Fruit fly (Drosophila melanogaster) whole organism, embryonic: Measurements from ENCODE around the gene CG15019.

Experiments
- CG10267 ChIP-seq: fragments of 200-800 bp; sonication (Bioruptor generic); optimal IDR thresholded peaks from 2 replicates; lab custom pipeline; 2018; ENCODE audit warnings: missing biosample characterization, mild to moderate bottlenecking, missing genetic modification characterization, moderate library complexity
- CG11504 ChIP-seq: fragments of 200-800 bp; sonication (Bioruptor generic); optimal IDR thresholded peaks from 3 replicates; lab custom pipeline; 2019; ENCODE audit warnings: missing biosample characterization, mild to moderate bottlenecking, missing genetic modification characterization, moderate library complexity
- CG12769 ChIP-seq: fragments of 200-800 bp; sonication (Bioruptor generic); optimal IDR thresholded peaks from 2 replicates; lab custom pipeline; 2019; ENCODE audit warnings: missing biosample characterization, mild to moderate bottlenecking, missing genetic modification characterization, moderate library complexity
- CG13775 ChIP-seq: fragments of 200-800 bp; sonication (Bioruptor generic); optimal IDR thresholded peaks from 3 replicates; lab custom pipeline; 2017; ENCODE audit warnings: missing biosample characterization, mild to moderate bottlenecking, missing genetic modification characterization
- CG14050 ChIP-seq: fragments of 200-800 bp; sonication (Bioruptor generic); IDR thresholded peaks from 3 replicates; pipeline ENCODE4 v1.3.6; 2022; ENCODE audit warnings: missing biosample characterization, missing genetic modification characterization
- CG15514 ChIP-seq: fragments of 200-800 bp; sonication (Bioruptor generic); optimal IDR thresholded peaks from 3 replicates; lab custom pipeline; 2017; ENCODE audit warnings: missing biosample characterization, missing genetic modification characterization, mild to moderate bottlenecking, moderate library complexity, missing genetic modification reagents
- CG16779 ChIP-seq: fragments of 200-800 bp; sonication (Bioruptor generic); IDR thresholded peaks from 2 replicates; pipeline ENCODE4 v1.3.6; 2022; ENCODE audit warnings: missing biosample characterization, missing genetic modification characterization
- CG17186 ChIP-seq: fragments of 200-800 bp; sonication (Bioruptor generic); optimal IDR thresholded peaks from 3 replicates; lab custom pipeline; 2017; ENCODE audit warnings: missing biosample characterization, missing genetic modification reagents, missing genetic modification characterization
- CG17328 ChIP-seq: fragments of 200-800 bp; sonication (Bioruptor generic); IDR thresholded peaks from 2 replicates; pipeline ENCODE4 v1.3.6; 2022; ENCODE audit warnings: missing biosample characterization, missing genetic modification characterization
- CG2120 ChIP-seq: fragments of 200-800 bp; sonication (Bioruptor generic); optimal IDR thresholded peaks from 3 replicates; lab custom pipeline; 2016; ENCODE audit warnings: missing biosample characterization, missing genetic modification characterization
- CG2129 ChIP-seq: fragments of 200-800 bp; sonication (Bioruptor generic); IDR thresholded peaks from 2 replicates; pipeline ENCODE4 v1.3.6; 2022; ENCODE audit warnings: missing biosample characterization, missing genetic modification characterization; ENCODE audit not compliant: partially characterized antibody
- CG30431 ChIP-seq: fragments of 200-800 bp; sonication (Bioruptor generic); optimal IDR thresholded peaks from 2 replicates; lab custom pipeline; 2017; ENCODE audit warnings: missing biosample characterization, missing genetic modification characterization
- CG33557 ChIP-seq: fragments of 200-800 bp; sonication (Bioruptor generic); optimal IDR thresholded peaks from 2 replicates; lab custom pipeline; 2019; ENCODE audit warnings: missing biosample characterization, mild to moderate bottlenecking, missing genetic modification characterization, moderate library complexity
- CG3726 ChIP-seq: fragments of 200-800 bp; sonication (Bioruptor generic); IDR thresholded peaks from 3 replicates; pipeline ENCODE4, ENCODE4 v1.3.6; 2022; ENCODE audit warnings: missing biosample characterization, missing genetic modification characterization
- CG4360 ChIP-seq: fragments of 200-800 bp; sonication (Bioruptor generic); IDR thresholded peaks from 2 replicates; pipeline ENCODE4 v1.3.6; 2022; ENCODE audit warnings: missing biosample characterization, missing genetic modification characterization
- CG4424 ChIP-seq: fragments of 200-800 bp; sonication (Bioruptor generic); optimal IDR thresholded peaks from 3 replicates; lab custom pipeline; 2016; ENCODE audit warnings: missing biosample characterization, missing genetic modification characterization
- CG7271 ChIP-seq: fragments of 200-800 bp; sonication (Bioruptor generic); optimal IDR thresholded peaks from 2 replicates; lab custom pipeline; 2018; ENCODE audit warnings: missing biosample characterization, mild to moderate bottlenecking, missing genetic modification characterization, moderate library complexity
- CG7372 ChIP-seq: fragments of 200-800 bp; sonication (Bioruptor generic); IDR thresholded peaks from 2 replicates; pipeline ENCODE4 v1.3.6; 2022; ENCODE audit warnings: missing biosample characterization, missing genetic modification characterization
- CG8478 ChIP-seq: fragments of >200 bp; optimal IDR thresholded peaks from 2 replicates; lab custom pipeline; 2018
- CoRest ChIP-seq: fragments of 200-800 bp; sonication (Bioruptor generic); optimal IDR thresholded peaks from 3 replicates; lab custom pipeline; 2018; ENCODE audit warnings: missing biosample characterization, mild to moderate bottlenecking, missing genetic modification characterization, moderate library complexity
- D ChIP-seq, 2 experiments: fragments of 200-800 bp in 1 of 2; fragments of >200 bp in 1 of 2; sonication (Bioruptor generic) in 1 of 2; optimal IDR thresholded peaks; 2 replicates in 1 of 2; 3 replicates in 1 of 2; lab custom pipeline; 2017; ENCODE audit warnings: mild to moderate bottlenecking in 1 of 2, missing biosample characterization in 1 of 2, missing genetic modification characterization in 1 of 2, missing genetic modification reagents in 1 of 2
- Dad ChIP-seq: fragments of 200-800 bp; sonication (Bioruptor generic); optimal IDR thresholded peaks from 3 replicates; lab custom pipeline; 2016; ENCODE audit warnings: missing biosample characterization, missing genetic modification characterization
- Dip3 ChIP-seq: fragments of 200-800 bp; sonication (Bioruptor generic); optimal IDR thresholded peaks from 3 replicates; lab custom pipeline; 2016; ENCODE audit warnings: missing biosample characterization, missing genetic modification characterization
- ERR ChIP-seq: fragments of 200-800 bp; sonication (Bioruptor generic); optimal IDR thresholded peaks from 2 replicates; lab custom pipeline; 2016; ENCODE audit warnings: missing biosample characterization, missing genetic modification characterization
- Fer1 ChIP-seq: fragments of 200-800 bp; sonication (Bioruptor generic); optimal IDR thresholded peaks from 2 replicates; lab custom pipeline; 2017; ENCODE audit warnings: missing biosample characterization, mild to moderate bottlenecking, missing genetic modification characterization
- Hr51 ChIP-seq, 2 experiments: fragments of 200-800 bp; sonication (Bioruptor generic); optimal IDR thresholded peaks; 2 replicates in 1 of 2; 3 replicates in 1 of 2; lab custom pipeline; 2016 to 2018; ENCODE audit warnings: missing biosample characterization in 2 of 2, missing genetic modification characterization in 2 of 2, mild to moderate bottlenecking in 1 of 2, moderate library complexity in 1 of 2
- NfI ChIP-seq: fragments of 200-800 bp; sonication (Bioruptor generic); optimal IDR thresholded peaks from 3 replicates; lab custom pipeline; 2018; ENCODE audit warnings: missing biosample characterization, mild to moderate bottlenecking, missing genetic modification characterization, moderate library complexity
- Oaz ChIP-seq: fragments of 200-800 bp; sonication (Bioruptor generic); IDR thresholded peaks from 2 replicates; pipeline ENCODE4 v1.3.6; 2022; ENCODE audit warnings: missing biosample characterization, missing genetic modification characterization
- Ptx1 ChIP-seq: fragments of 200-800 bp; sonication (Bioruptor generic); IDR thresholded peaks from 2 replicates; pipeline ENCODE4 v1.3.6; 2022; ENCODE audit warnings: missing biosample characterization, missing genetic modification characterization
- Sry-β ChIP-seq: fragments of 200-800 bp; sonication (Bioruptor generic); optimal IDR thresholded peaks from 2 replicates; lab custom pipeline; 2018; ENCODE audit warnings: missing biosample characterization, mild to moderate bottlenecking, missing genetic modification characterization, moderate library complexity
- Tbp ChIP-seq: fragments of >200 bp; optimal IDR thresholded peaks from 2 replicates; lab custom pipeline; 2018; ENCODE audit warnings: missing biosample characterization, missing genetic modification characterization
- bbx ChIP-seq: fragments of 200-800 bp; sonication (Bioruptor generic); IDR thresholded peaks from 2 replicates; pipeline ENCODE4 v1.3.6; 2022; ENCODE audit warnings: missing biosample characterization, missing genetic modification characterization; ENCODE audit not compliant: partially characterized antibody
- btn ChIP-seq: fragments of 200-800 bp; sonication (Bioruptor generic); optimal IDR thresholded peaks from 2 replicates; lab custom pipeline; 2016; ENCODE audit warnings: missing biosample characterization, missing genetic modification characterization
- cad ChIP-seq: fragments of >200 bp; optimal IDR thresholded peaks from 2 replicates; lab custom pipeline; 2017; ENCODE audit warnings: missing biosample characterization, missing genetic modification characterization
- crc ChIP-seq: fragments of 200-800 bp; sonication (Bioruptor generic); optimal IDR thresholded peaks from 2 replicates; lab custom pipeline; 2016; ENCODE audit warnings: missing biosample characterization, missing genetic modification characterization
- dimm ChIP-seq: fragments of 200-800 bp; sonication (Bioruptor generic); IDR thresholded peaks from 2 replicates; pipeline ENCODE4 v1.3.6; 2022; ENCODE audit warnings: missing biosample characterization, missing genetic modification characterization
- en ChIP-seq: fragments of 200-800 bp; sonication (Bioruptor generic); optimal IDR thresholded peaks from 2 replicates; lab custom pipeline; 2016; ENCODE audit warnings: missing biosample characterization, missing genetic modification characterization
- ewg ChIP-seq: fragments of 200-800 bp; sonication (Bioruptor generic); optimal IDR thresholded peaks from 3 replicates; lab custom pipeline; 2017; ENCODE audit warnings: mild to moderate bottlenecking, missing biosample characterization, missing genetic modification reagents, missing genetic modification characterization
- gcm2 ChIP-seq: fragments of 200-800 bp; sonication (Bioruptor generic); optimal IDR thresholded peaks from 2 replicates; lab custom pipeline; 2016; ENCODE audit warnings: missing biosample characterization, missing genetic modification characterization
- jumu ChIP-seq: fragments of 200-800 bp; sonication (Bioruptor generic); optimal IDR thresholded peaks from 3 replicates; lab custom pipeline; 2016; ENCODE audit warnings: missing biosample characterization, missing genetic modification characterization
- lbe ChIP-seq: fragments of 200-800 bp; sonication (Bioruptor generic); optimal IDR thresholded peaks from 2 replicates; lab custom pipeline; 2016; ENCODE audit warnings: missing biosample characterization, mild to moderate bottlenecking, missing genetic modification characterization
- lola ChIP-seq, 3 experiments: fragments of >200 bp in 2 of 3; fragments of 200-800 bp in 1 of 3; sonication (Bioruptor generic) in 1 of 3; optimal IDR thresholded peaks; 2 replicates each; lab custom pipeline; 2017 to 2019; ENCODE audit warnings: missing biosample characterization in 3 of 3, missing genetic modification characterization in 3 of 3, mild to moderate bottlenecking in 1 of 3, moderate library complexity in 1 of 3
- pb ChIP-seq: fragments of 200-800 bp; sonication (Bioruptor generic); optimal IDR thresholded peaks from 3 replicates; lab custom pipeline; 2016; ENCODE audit warnings: missing biosample characterization, missing genetic modification characterization
- scrt ChIP-seq: fragments of 200-800 bp; sonication (Bioruptor generic); optimal IDR thresholded peaks from 2 replicates; lab custom pipeline; 2018; ENCODE audit warnings: missing biosample characterization, mild to moderate bottlenecking, missing genetic modification characterization, moderate library complexity
- tio ChIP-seq: fragments of 200-800 bp; sonication (Bioruptor generic); optimal IDR thresholded peaks from 2 replicates; lab custom pipeline; 2017; ENCODE audit warnings: missing biosample characterization, missing genetic modification characterization, inconsistent platforms
- trem ChIP-seq: fragments of 200-800 bp; optimal IDR thresholded peaks from 3 replicates; lab custom pipeline; 2019; ENCODE audit warnings: missing biosample characterization, mild to moderate bottlenecking, missing genetic modification characterization, moderate library complexity
- tup ChIP-seq: fragments of 200-800 bp; sonication (Bioruptor generic); optimal IDR thresholded peaks from 2 replicates; lab custom pipeline; 2016; ENCODE audit warnings: missing biosample characterization, mild to moderate bottlenecking, missing genetic modification characterization, moderate library complexity
- vfl ChIP-seq: fragments of 200-800 bp; sonication (Bioruptor generic); optimal IDR thresholded peaks from 2 replicates; lab custom pipeline; 2016; ENCODE audit warnings: missing biosample characterization, missing genetic modification characterization
- z ChIP-seq: fragments of 200-800 bp; sonication (Bioruptor generic); IDR thresholded peaks from 3 replicates; pipeline ENCODE4 v1.3.6; 2022; ENCODE audit warnings: missing biosample characterization, missing genetic modification characterization
- zen2 ChIP-seq: fragments of 200-800 bp; sonication (Bioruptor generic); IDR thresholded peaks from 3 replicates; pipeline ENCODE4 v1.3.6; 2022; ENCODE audit warnings: missing biosample characterization, missing genetic modification characterization; ENCODE audit not compliant: partially characterized antibody

The CG15019 gene

DNA sequence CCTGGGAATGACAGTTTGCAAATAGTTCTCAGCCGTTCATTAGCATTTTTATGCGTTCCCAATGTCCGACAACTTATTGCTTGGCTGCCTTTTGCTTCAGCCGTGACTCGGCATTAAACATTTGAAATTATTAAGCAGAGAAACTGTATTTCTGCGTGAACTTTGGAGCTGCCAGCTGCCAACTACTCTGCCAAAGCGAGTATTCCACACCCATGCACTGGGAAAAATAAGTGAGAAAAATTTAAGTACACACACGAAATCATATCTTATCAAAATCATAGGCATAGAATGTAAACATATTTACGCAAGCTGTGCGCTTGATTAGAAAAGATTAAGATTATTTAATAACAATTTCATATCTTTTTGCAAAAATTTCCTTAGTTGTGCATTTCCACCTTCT lies 7.1 kb upstream of the CG15019 start (continued):
- TF ChIP-seq Oaz (GFP tag; lab: Robert Waterston, UW) (peak; percentile 40; the same call in 1 of the 2 replicates), zen2 (no peak), dimm (GFP tag; lab: Robert Waterston, UW) (no peak), CG14050 (GFP tag; lab: Robert Waterston, UW) (peak; percentile 72; the same call in 2 of the 3 replicates), scrt (GFP tag; lab: Kevin White, UChicago) (no peak), CG7271 (tag; lab: Kevin White, UChicago) (no peak), D (optimal IDR thresholded peaks at IDR 0.05; lab: Kevin White, UChicago) (no peak), D (GFP tag; optimal IDR thresholded peaks at IDR 0.05; lab: Kevin White, UChicago) (no peak), trem (no peak), tio (GFP tag; lab: Kevin White, UChicago) (peak; percentile 43), CG2129 (GFP tag; lab: Robert Waterston, UW) (no peak), jumu (GFP tag; lab: Kevin White, UChicago) (no peak), z (no peak), CoRest (peak; percentile 27), CG15514 (GFP tag; lab: Kevin White, UChicago) (peak; percentile 39), CG4360 (no peak), CG17186 (GFP tag; lab: Kevin White, UChicago) (no peak), Dip3 (peak; percentile 20), cad (GFP tag; lab: Kevin White, UChicago) (no peak), ERR (GFP tag; lab: Kevin White, UChicago) (no peak), CG10267 (tag; lab: Kevin White, UChicago) (no peak), CG12769 (tag; lab: Kevin White, UChicago) (peak; percentile 74), CG7372 (GFP tag; lab: Robert Waterston, UW) (peak; percentile 59; the same call in 1 of the 2 replicates), tup (GFP tag; lab: Kevin White, UChicago) (no peak), Dad (GFP tag; lab: Kevin White, UChicago) (peak; percentile 19), Sry-β (no peak), lola (GFP tag; optimal IDR thresholded peaks at IDR 0.05; lab: Kevin White, UChicago) (no peak), gcm2 (GFP tag; lab: Kevin White, UChicago) (no peak), ewg (GFP tag; lab: Kevin White, UChicago) (no peak), CG33557 (GFP tag; lab: Kevin White, UChicago) (no peak), crc (GFP tag; lab: Kevin White, UChicago) (peak; percentile 5), pb (no peak), CG3726 (GFP tag; lab: Robert Waterston, UW) (no peak), Ptx1 (GFP tag; lab: Robert Waterston, UW) (peak; percentile 68), CG16779 (GFP tag; lab: Robert Waterston, UW) (0 out of 2 replicates have a peak, but pooled peaks have one; percentile 38), Tbp (GFP tag; lab: Kevin White, UChicago) (no peak), CG13775 (GFP tag; lab: Kevin White, UChicago) (peak; percentile 34), CG30431 (GFP tag; lab: Kevin White, UChicago) (peak; percentile 29), CG2120 (GFP tag; lab: Kevin White, UChicago) (peak; percentile 64), lbe (GFP tag; lab: Kevin White, UChicago) (no peak), CG17328 (GFP tag; lab: Robert Waterston, UW) (peak; percentile 69), en (GFP tag; lab: Kevin White, UChicago) (no peak), Fer1 (GFP tag; lab: Kevin White, UChicago) (no peak), NfI (GFP tag; lab: Kevin White, UChicago) (peak; percentile 56), CG11504 (tag; lab: Kevin White, UChicago) (peak; percentile 8), bbx (no peak), Hr51 (GFP tag; optimal IDR thresholded peaks at IDR 0.05; lab: Kevin White, UChicago) (peak in 1 of 2 experiments; percentile 42), vfl (no peak), CG4424 (GFP tag; lab: Kevin White, UChicago) (peak; percentile 34), btn (no peak), CG8478 (lab: Kevin White, UChicago) (no peak)
